Fruit fly (Drosophila melanogaster): ENCODE measurements around the gene AhcyL2.

The AhcyL2 gene

dm6 chr3R:16969361-16970355 lies 12.3 kb downstream of the AhcyL2 start (continued):
- TF ChIP-seq dmrt99B (tag; optimal IDR thresholded peaks at IDR 0.05) (no peak), trem (tag; optimal IDR thresholded peaks at IDR 0.05) (peak; percentile 64), Adf1 (GFP tag; IDR thresholded peaks at IDR 0.05) (peak; percentile 20; the same call in 1 of the 2 replicates), tna (GFP tag; IDR thresholded peaks at IDR 0.05; ENCODE audit: partially characterized antibody) (no peak; the same call in 1 of the 2 replicates), BtbVII (GFP tag; optimal IDR thresholded peaks at IDR 0.05) (no peak), Bdp1 (GFP tag; optimal IDR thresholded peaks at IDR 0.05) (peak; percentile 2), bcd (GFP tag; optimal IDR thresholded peaks at IDR 0.05) (peak; percentile 67), CG6272 (GFP tag; IDR thresholded peaks at IDR 0.05) (no peak), sima (GFP tag; optimal IDR thresholded peaks at IDR 0.05) (no peak), ab (GFP tag; optimal IDR thresholded peaks at IDR 0.05) (no peak), D19B (GFP tag; optimal IDR thresholded peaks at IDR 0.05) (peak; percentile 81), bigmax (GFP tag; optimal IDR thresholded peaks at IDR 0.05) (no peak), schlank (tag; optimal IDR thresholded peaks at IDR 0.05) (no peak), Vsx1 (GFP tag; optimal IDR thresholded peaks at IDR 0.05) (peak; percentile 90), Kr (GFP tag; optimal IDR thresholded peaks at IDR 0.05) (no peak), CG9609 (GFP tag; optimal IDR thresholded peaks at IDR 0.05) (no peak), Dip2 (GFP tag; IDR thresholded peaks at IDR 0.05) (peak; percentile 83), ci (GFP tag; IDR thresholded peaks at IDR 0.05) (peak; percentile 54; the same call in 2 of the 3 replicates), CG31441 (GFP tag; IDR thresholded peaks at IDR 0.05) (peak; percentile 84), CG32767 (GFP tag; IDR thresholded peaks at IDR 0.05) (peak; percentile 91), CG18599 (GFP tag; optimal IDR thresholded peaks at IDR 0.05) (no peak), h (optimal IDR thresholded peaks at IDR 0.05) (no peak), CG2889 (GFP tag; IDR thresholded peaks at IDR 0.05) (peak; percentile 64; the same call in 2 of the 3 replicates), sc (optimal IDR thresholded peaks at IDR 0.05) (no peak), sc (GFP tag; optimal IDR thresholded peaks at IDR 0.05) (peak; percentile 21), CG16863 (GFP tag; optimal IDR thresholded peaks at IDR 0.05) (peak; percentile 23), CG11093 (GFP tag; IDR thresholded peaks at IDR 0.05) (peak; percentile 69; the same call in 2 of the 3 replicates), Deaf1 (tag; optimal IDR thresholded peaks at IDR 0.05) (no peak), PHDP (tag; optimal IDR thresholded peaks at IDR 0.05) (no peak), CG31224 (GFP tag; IDR thresholded peaks at IDR 0.05) (no peak), Dref (GFP tag; IDR thresholded peaks at IDR 0.05) (no peak), CG18764 (GFP tag; optimal IDR thresholded peaks at IDR 0.05) (peak; percentile 48), CG2202 (tag; optimal IDR thresholded peaks at IDR 0.05) (peak; percentile 31), CG4854 (GFP tag; optimal IDR thresholded peaks at IDR 0.05) (no peak), CG10543 (GFP tag; optimal IDR thresholded peaks at IDR 0.05) (peak; percentile 53), ind (GFP tag; optimal IDR thresholded peaks at IDR 0.05) (peak; percentile 54), Ets97D (GFP tag; optimal IDR thresholded peaks at IDR 0.05) (peak; percentile 41), CG5245 (GFP tag; optimal IDR thresholded peaks at IDR 0.05) (peak; percentile 44), CG18011 (GFP tag; optimal IDR thresholded peaks at IDR 0.05) (no peak), H2.0 (GFP tag; IDR thresholded peaks at IDR 0.05) (peak; percentile 42), CG14710 (tag; optimal IDR thresholded peaks at IDR 0.05) (peak; percentile 75), nmo (GFP tag; optimal IDR thresholded peaks at IDR 0.05) (peak; percentile 75), CG9727 (GFP tag; optimal IDR thresholded peaks at IDR 0.05) (no peak), CG13424 (tag; optimal IDR thresholded peaks at IDR 0.05) (peak; percentile 80), CG8290 (GFP tag; optimal IDR thresholded peaks at IDR 0.05) (peak; percentile 23), CG8290 (tag; optimal IDR thresholded peaks at IDR 0.05) (no peak), Pdp1 (GFP tag; optimal IDR thresholded peaks at IDR 0.05) (peak in 1 of 2 experiments; percentile 25), CG8089 (GFP tag; optimal IDR thresholded peaks at IDR 0.05) (no peak), chm (GFP tag; IDR thresholded peaks at IDR 0.05) (peak; percentile 35), sim (GFP tag; IDR thresholded peaks at IDR 0.05) (no peak)

Measured in whole organism, embryonic.